Worm (Caenorhabditis elegans) whole organism, L4 larva: Measurements from ENCODE around the gene B0495.7.

Experiments
- R02D3.7 ChIP-seq: fragments of 150-350 bp; sonication (generic microtip); optimal IDR thresholded peaks from 3 replicates; lab custom pipeline; 2014; ENCODE audit warnings: missing biosample characterization, missing genetic modification characterization
- ZK337.2 ChIP-seq: fragments of 200-800 bp; sonication (Bioruptor generic); IDR thresholded peaks from 2 replicates; pipeline ENCODE4 v1.3.6; 2022; ENCODE audit warnings: missing genetic modification reagents, missing genetic modification characterization, missing compliant biosample characterization
- aha-1 ChIP-seq: fragments of 150-350 bp; peaks from one replicate; lab custom pipeline; 2014; ENCODE audit warnings: missing biosample characterization, missing genetic modification characterization
- ama-1 ChIP-seq: fragments of 150-350 bp; optimal IDR thresholded peaks from 2 replicates; lab custom pipeline; 2014; ENCODE audit warnings: inconsistent platforms, mixed read lengths
- dpl-1 ChIP-seq: fragments of 150-350 bp; optimal IDR thresholded peaks from 2 replicates; lab custom pipeline; 2014; ENCODE audit warnings: missing biosample characterization, missing genetic modification reagents, missing genetic modification characterization
- mdl-1 ChIP-seq, 2 experiments: fragments of 150-350 bp in 1 of 2; sonication (generic microtip) in 1 of 2; optimal IDR thresholded peaks; 2 replicates each; lab custom pipeline; 2014 to 2017; ENCODE audit warnings: missing biosample characterization in 2 of 2, missing genetic modification characterization in 2 of 2
- nhr-25 ChIP-seq: sonication (generic microtip); optimal IDR thresholded peaks from 2 replicates; lab custom pipeline; 2017; ENCODE audit warnings: missing genetic modification characterization, mild to moderate bottlenecking, missing compliant biosample characterization, antibody characterized with exemption, moderate library complexity, borderline replicate concordance; ENCODE audit not compliant: insufficient read depth
- nhr-28 ChIP-seq: fragments of 150-350 bp; optimal IDR thresholded peaks from 2 replicates; lab custom pipeline; 2014; ENCODE audit warnings: missing biosample characterization, missing genetic modification characterization
- pqm-1 ChIP-seq: sonication (generic microtip); optimal IDR thresholded peaks from 2 replicates; lab custom pipeline; 2017; ENCODE audit warnings: missing biosample characterization, missing genetic modification characterization
- zip-11 ChIP-seq: fragments of 200-800 bp; sonication (Bioruptor generic); IDR thresholded peaks from 2 replicates; pipeline ENCODE4 v1.3.6; 2022; ENCODE audit warnings: missing genetic modification characterization, missing compliant biosample characterization

- TF ChIP-seq ama-1 (lab: Kevin White, UChicago) (no peak), aha-1 (tag; lab: Kevin White, UChicago) (no peak), R02D3.7 (tag; lab: Kevin White, UChicago) (no peak), mdl-1 (tag; optimal IDR thresholded peaks at IDR 0.05; lab: Kevin White, UChicago) (no peak), nhr-28 (no peak), ZK337.2 (GFP tag; lab: Robert Waterston, UW) (no peak), nhr-25 (tag; lab: Kevin White, UChicago) (no peak), zip-11 (GFP tag; lab: Robert Waterston, UW) (no peak), dpl-1 (no peak), pqm-1 (tag; lab: Kevin White, UChicago) (no peak)
These were observed 7.9 kb downstream of the B0495.7 start for ce11 chrII:7697156-7697555.
